Fruit fly (Drosophila melanogaster) whole organism, adult: ENCODE results near the gene tctn.

Experiments
- CG11617 ChIP-seq: fragments of 200-800 bp; sonication (Bioruptor generic); optimal IDR thresholded peaks from 2 replicates; lab custom pipeline; 2017; ENCODE audit warnings: mild to moderate bottlenecking, missing biosample characterization, missing genetic modification reagents, missing genetic modification characterization
- CG12768 ChIP-seq: fragments of 200-800 bp; sonication (Bioruptor generic); optimal IDR thresholded peaks from 2 replicates; lab custom pipeline; 2017; ENCODE audit warnings: missing biosample characterization, missing genetic modification characterization, mild to moderate bottlenecking, moderate library complexity, missing genetic modification reagents
- CG14711 ChIP-seq: fragments of 200-800 bp; sonication (Bioruptor generic); optimal IDR thresholded peaks from 2 replicates; lab custom pipeline; 2018; ENCODE audit warnings: missing biosample characterization, mild to moderate bottlenecking, missing genetic modification characterization, moderate library complexity
- CG1620 ChIP-seq: fragments of 200-800 bp; sonication (Bioruptor generic); optimal IDR thresholded peaks from 2 replicates; lab custom pipeline; 2016; ENCODE audit warnings: missing biosample characterization, missing genetic modification characterization
- CG33017 ChIP-seq: fragments of 200-800 bp; sonication (Bioruptor generic); optimal IDR thresholded peaks from 2 replicates; lab custom pipeline; 2018; ENCODE audit warnings: missing biosample characterization, mild to moderate bottlenecking, missing genetic modification characterization, moderate library complexity
- CG5204 ChIP-seq: fragments of 200-800 bp; sonication (Bioruptor generic); optimal IDR thresholded peaks from 2 replicates; lab custom pipeline; 2016; ENCODE audit warnings: missing biosample characterization, missing genetic modification characterization
- CG7045 ChIP-seq: fragments of 200-800 bp; sonication (Bioruptor generic); optimal IDR thresholded peaks from 2 replicates; lab custom pipeline; 2017; ENCODE audit warnings: missing biosample characterization, mild to moderate bottlenecking, missing genetic modification characterization
- CG7101 ChIP-seq: fragments of 200-800 bp; sonication (Bioruptor generic); optimal IDR thresholded peaks from 2 replicates; lab custom pipeline; 2018; ENCODE audit warnings: missing biosample characterization, mild to moderate bottlenecking, missing genetic modification characterization, moderate library complexity
- Clk ChIP-seq: fragments of 200-800 bp; sonication (Bioruptor generic); optimal IDR thresholded peaks from 2 replicates; lab custom pipeline; 2017; ENCODE audit warnings: missing biosample characterization, missing genetic modification characterization
- Crg-1 ChIP-seq: fragments of 200-800 bp; sonication (Bioruptor generic); optimal IDR thresholded peaks from 2 replicates; lab custom pipeline; 2016; ENCODE audit warnings: missing biosample characterization, missing genetic modification characterization
- Hr96 ChIP-seq: fragments of 200-800 bp; sonication (Bioruptor generic); optimal IDR thresholded peaks from 2 replicates; lab custom pipeline; 2016; ENCODE audit warnings: missing biosample characterization, missing genetic modification characterization
- Mnt ChIP-seq: fragments of 200-800 bp; sonication (Bioruptor generic); optimal IDR thresholded peaks from 2 replicates; lab custom pipeline; 2016; ENCODE audit warnings: missing biosample characterization, mild to moderate bottlenecking, missing genetic modification characterization
- bab1 ChIP-seq: fragments of 200-800 bp; sonication (Bioruptor generic); optimal IDR thresholded peaks from 3 replicates; lab custom pipeline; 2019; ENCODE audit warnings: missing biosample characterization, mild to moderate bottlenecking, missing genetic modification characterization, moderate library complexity
- cic ChIP-seq: fragments of 200-800 bp; sonication (Bioruptor generic); optimal IDR thresholded peaks from 2 replicates; lab custom pipeline; 2017; ENCODE audit warnings: missing biosample characterization, mild to moderate bottlenecking, missing genetic modification characterization, moderate library complexity
- cnc ChIP-seq, 2 experiments: fragments of >200 bp; optimal IDR thresholded peaks; 2 replicates each; lab custom pipeline; 2017
- kay ChIP-seq: fragments of 200-800 bp; sonication (Bioruptor generic); peaks from one replicate; lab custom pipeline; 2016; ENCODE audit warnings: missing biosample characterization, missing genetic modification characterization, borderline replicate concordance
- ovo ChIP-seq: fragments of 200-800 bp; sonication (Bioruptor generic); optimal IDR thresholded peaks from 2 replicates; lab custom pipeline; 2016; ENCODE audit warnings: missing biosample characterization, missing genetic modification characterization
- pad ChIP-seq: fragments of 200-800 bp; sonication (Bioruptor generic); optimal IDR thresholded peaks from 3 replicates; lab custom pipeline; 2017; ENCODE audit warnings: missing biosample characterization, missing genetic modification characterization, mild to moderate bottlenecking, moderate library complexity, missing genetic modification reagents
- tj ChIP-seq: fragments of 200-800 bp; sonication (Bioruptor generic); optimal IDR thresholded peaks from 3 replicates; lab custom pipeline; 2017; ENCODE audit warnings: missing biosample characterization, mild to moderate bottlenecking, missing genetic modification characterization, moderate library complexity
- toe ChIP-seq: fragments of 200-800 bp; sonication (Bioruptor generic); optimal IDR thresholded peaks from 2 replicates; lab custom pipeline; 2016; ENCODE audit warnings: missing biosample characterization, missing genetic modification characterization

Gene tctn

dm6 chr2L:6078757-6079351 is 51.6 kb downstream of the tctn start:
- TF ChIP-seq cic (GFP tag; lab: Kevin White, UChicago) = peak; percentile 100
- TF ChIP-seq Mnt (GFP tag; lab: Kevin White, UChicago) = peak; percentile 99
- peak; percentile 81 for TF ChIP-seq Crg-1
- TF ChIP-seq CG11617 (GFP tag; lab: Kevin White, UChicago) = peak; percentile 48
- no peak for TF ChIP-seq Hr96
- peak; percentile 40 for TF ChIP-seq CG7101 (tag; lab: Kevin White, UChicago)
- TF ChIP-seq CG1620 (GFP tag; lab: Kevin White, UChicago) = peak; percentile 31
- peak; percentile 5 for TF ChIP-seq bab1 (GFP tag; lab: Kevin White, UChicago)
- TF ChIP-seq CG33017 (tag; lab: Kevin White, UChicago) = peak; percentile 55
- peak; percentile 100 for TF ChIP-seq tj (GFP tag; lab: Kevin White, UChicago)
- TF ChIP-seq CG14711 (tag; lab: Kevin White, UChicago) = peak; percentile 18
- TF ChIP-seq toe = peak; percentile 68
- peak; percentile 88 for TF ChIP-seq ovo (GFP tag; lab: Kevin White, UChicago)
- TF ChIP-seq pad (GFP tag; lab: Kevin White, UChicago) = peak; percentile 86
- TF ChIP-seq kay (GFP tag; lab: Kevin White, UChicago) = peak; percentile 99
- TF ChIP-seq CG7045 = peak; percentile 13
- TF ChIP-seq Clk (GFP tag; lab: Kevin White, UChicago) = peak; percentile 91
- TF ChIP-seq cnc (optimal IDR thresholded peaks at IDR 0.05; lab: Kevin White, UChicago) = peak in 1 of 2 experiments; percentile 90
- TF ChIP-seq CG12768 (GFP tag; lab: Kevin White, UChicago) = peak; percentile 91
- TF ChIP-seq CG5204 (GFP tag; lab: Kevin White, UChicago) = no peak
